Worm (Caenorhabditis elegans) whole organism, midembryonic: ENCODE measurements around the gene osm-8.

Source experiments
- T22C8.4 ChIP-seq: fragments of 200-800 bp; sonication (Bioruptor generic); IDR thresholded peaks from 2 replicates; pipeline ENCODE4 v1.3.6; 2022; ENCODE audit warnings: missing genetic modification characterization, missing compliant biosample characterization
- cog-1 ChIP-seq: sonication (generic microtip); optimal IDR thresholded peaks from 2 replicates; lab custom pipeline; 2016; ENCODE audit warnings: missing genetic modification characterization, missing compliant biosample characterization
- klf-2 ChIP-seq: fragments of 200-800 bp; sonication (Bioruptor generic); conservative IDR thresholded peaks from 2 replicates; pipeline ENCODE4 v1.3.6; 2022; ENCODE audit warnings: missing genetic modification reagents, missing genetic modification characterization, missing compliant biosample characterization
- ztf-23 ChIP-seq: fragments of 200-800 bp; sonication (Bioruptor generic); IDR thresholded peaks from 2 replicates; pipeline ENCODE4 v1.3.6; 2022; ENCODE audit warnings: missing genetic modification reagents, missing genetic modification characterization, missing compliant biosample characterization

DNA sequence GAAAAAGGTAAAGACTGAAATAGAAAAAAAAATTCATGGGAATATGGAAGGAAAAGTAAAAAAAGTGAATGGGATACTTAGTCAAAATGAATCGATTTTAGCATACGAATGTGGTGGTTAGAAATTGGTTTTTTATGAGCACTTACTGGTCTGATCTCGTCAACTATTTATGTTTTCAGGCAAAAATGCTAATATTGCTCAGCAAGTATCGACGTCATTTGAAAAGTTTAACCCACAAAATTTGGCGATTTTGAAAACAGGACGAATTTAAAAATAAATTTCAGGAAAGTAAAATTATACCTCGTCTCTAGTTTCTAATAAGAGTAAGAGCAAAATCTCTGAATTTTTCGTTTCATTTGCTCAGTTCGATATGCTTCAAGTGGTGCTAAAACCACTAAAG is 38.0 kb upstream of the osm-8 start:
- no peak for TF ChIP-seq T22C8.4 (GFP tag; lab: Robert Waterston, UW)
- TF ChIP-seq klf-2 (GFP tag; lab: Robert Waterston, UW) = no peak
- TF ChIP-seq cog-1 = no peak
- no peak for TF ChIP-seq ztf-23 (GFP tag; lab: Robert Waterston, UW)
